Fruit fly (Drosophila melanogaster) whole organism: ENCODE measurements around the gene AsnRS.

Experiments used
- CG8478 ChIP-seq: fragments of >200 bp; optimal IDR thresholded peaks from 2 replicates; lab custom pipeline; 2018; ENCODE audit warnings: inconsistent platforms
- pan ChIP-seq: fragments of >200 bp; optimal IDR thresholded peaks from 2 replicates; lab custom pipeline; 2017

DNA sequence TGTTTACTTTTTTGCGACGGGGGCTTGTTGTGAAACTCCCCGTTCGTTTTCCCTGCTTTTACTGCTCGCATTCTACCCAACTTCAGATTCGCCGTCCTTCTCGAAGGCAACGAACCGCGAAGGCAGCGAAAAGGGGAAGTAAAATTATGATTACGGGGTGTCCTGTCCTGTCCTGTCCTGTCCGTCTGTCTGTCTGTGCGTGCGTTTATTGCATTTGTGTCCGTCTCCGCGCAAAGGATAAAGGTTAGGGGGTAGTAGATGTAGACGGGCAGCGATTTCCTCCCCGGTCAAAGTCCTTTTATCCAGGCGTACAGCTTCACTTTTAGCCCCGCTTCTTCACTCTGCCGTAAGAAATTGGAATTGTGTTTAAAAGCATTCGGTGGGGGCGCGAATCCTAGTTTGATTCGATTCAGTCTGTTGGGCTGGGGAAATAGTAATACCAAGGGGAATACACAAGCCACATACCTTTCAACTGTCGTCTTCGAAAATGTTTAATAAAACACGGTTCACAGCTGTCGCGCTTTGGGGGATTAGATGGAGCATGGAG is 35.5 kb upstream of the AsnRS start:
- TF ChIP-seq CG8478 (lab: Kevin White, UChicago) (no peak), pan (lab: Kevin White, UChicago) (no peak)
